Fruit fly (Drosophila melanogaster) Kc167 (cell line): Measurements from ENCODE around the gene sima.

Source experiments
- Myc ChIP-seq: fragments of >200 bp; optimal IDR thresholded peaks from 2 replicates; lab custom pipeline; 2017; ENCODE audit warnings: missing external identifiers
- h ChIP-seq: fragments of >200 bp; optimal IDR thresholded peaks from 3 replicates; lab custom pipeline; 2018; ENCODE audit warnings: missing external identifiers
- insv ChIP-seq: fragments of >200 bp; optimal IDR thresholded peaks from 3 replicates; lab custom pipeline; 2018; ENCODE audit warnings: missing external identifiers
- psq ChIP-seq: fragments of >200 bp; optimal IDR thresholded peaks from 2 replicates; lab custom pipeline; 2017; ENCODE audit warnings: missing external identifiers
- ttk ChIP-seq: sonication (Bioruptor generic); optimal IDR thresholded peaks from 2 replicates; lab custom pipeline; 2017; ENCODE audit warnings: missing external identifiers

DNA sequence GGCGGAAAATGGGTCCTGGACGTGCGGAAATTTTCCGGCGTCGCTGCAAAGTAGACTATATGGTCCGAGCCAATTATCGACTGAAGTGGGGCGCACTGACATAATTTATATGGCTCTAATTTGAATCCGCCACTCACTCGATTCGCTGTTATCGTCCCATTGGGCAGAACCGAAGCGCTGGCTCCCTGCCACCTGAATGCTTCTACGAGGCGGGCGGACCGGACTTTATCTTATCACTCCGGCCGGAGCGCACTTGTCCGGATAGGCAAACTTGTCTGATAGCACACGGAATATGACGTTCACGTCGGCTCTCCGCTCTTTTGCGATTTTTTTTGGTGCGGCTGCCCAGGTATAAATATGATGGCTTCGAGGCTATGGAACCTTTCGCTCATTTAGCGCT is 4.4 kb downstream of the sima start:
- no peak for TF ChIP-seq Myc
- no peak for TF ChIP-seq insv (lab: Kevin White, UChicago)
- no peak for TF ChIP-seq psq (lab: Kevin White, UChicago)
- TF ChIP-seq ttk (lab: Kevin White, UChicago) = no peak
- no peak for TF ChIP-seq h (lab: Kevin White, UChicago)
